Fruit fly (Drosophila melanogaster) whole organism, wandering third instar larva: ENCODE results near the gene ATP7.
A peak's percentile ranks its signal among the peaks of the same experiment; 100 is the strongest.

Source experiments
- CG32264 ChIP-seq: fragments of 200-800 bp; sonication (Bioruptor generic); optimal IDR thresholded peaks from 2 replicates; lab custom pipeline; 2016; ENCODE audit warnings: missing biosample characterization, missing genetic modification characterization
- CG9705 ChIP-seq: fragments of 200-800 bp; sonication (Bioruptor generic); optimal IDR thresholded peaks from 2 replicates; lab custom pipeline; 2018; ENCODE audit warnings: missing biosample characterization, mild to moderate bottlenecking, missing genetic modification characterization
- GATAd ChIP-seq: sonication (Bioruptor generic); optimal IDR thresholded peaks from 2 replicates; lab custom pipeline; 2016; ENCODE audit warnings: missing biosample characterization, missing genetic modification characterization
- HLH106 ChIP-seq: fragments of 200-800 bp; optimal IDR thresholded peaks from 3 replicates; lab custom pipeline; 2019; ENCODE audit warnings: missing biosample characterization, mild to moderate bottlenecking, missing genetic modification characterization, moderate library complexity
- Hnf4 ChIP-seq: fragments of 200-800 bp; sonication (Bioruptor generic); optimal IDR thresholded peaks from 2 replicates; lab custom pipeline; 2016; ENCODE audit warnings: missing biosample characterization, mild to moderate bottlenecking, missing genetic modification characterization
- Hr78 ChIP-seq: fragments of >200 bp; optimal IDR thresholded peaks from 2 replicates; lab custom pipeline; 2017; ENCODE audit warnings: missing biosample characterization, missing genetic modification characterization
- Hr83 ChIP-seq: fragments of 200-300 bp; sonication (Bioruptor generic); optimal IDR thresholded peaks from 2 replicates; lab custom pipeline; 2016; ENCODE audit warnings: missing biosample characterization, mild to moderate bottlenecking, missing genetic modification characterization, moderate library complexity; ENCODE audit not compliant: poor library complexity, severe bottlenecking
- Jra ChIP-seq: sonication (Bioruptor generic); optimal IDR thresholded peaks from 2 replicates; lab custom pipeline; 2016; ENCODE audit warnings: missing biosample characterization, missing genetic modification characterization
- Myc ChIP-seq: fragments of >200 bp; optimal IDR thresholded peaks from 2 replicates; lab custom pipeline; 2017
- N ChIP-seq: fragments of >200 bp; optimal IDR thresholded peaks from 2 replicates; lab custom pipeline; 2018; ENCODE audit warnings: missing biosample characterization, missing external identifiers, missing genetic modification characterization
- OdsH ChIP-seq: fragments of 200-800 bp; sonication (Bioruptor generic); optimal IDR thresholded peaks from 2 replicates; lab custom pipeline; 2016; ENCODE audit warnings: missing biosample characterization, mild to moderate bottlenecking, missing genetic modification characterization
- Rel ChIP-seq, 2 experiments: fragments of 200-800 bp; sonication (Bioruptor generic) in 1 of 2; optimal IDR thresholded peaks; 2 replicates in 1 of 2; 3 replicates in 1 of 2; lab custom pipeline; 2016 to 2019; ENCODE audit warnings: mild to moderate bottlenecking in 2 of 2, missing biosample characterization in 2 of 2, missing genetic modification characterization in 2 of 2, moderate library complexity in 1 of 2
- Sp1 ChIP-seq: fragments of 200-800 bp; sonication (Bioruptor generic); optimal IDR thresholded peaks from 3 replicates; lab custom pipeline; 2019; ENCODE audit warnings: missing biosample characterization, mild to moderate bottlenecking, missing genetic modification characterization, moderate library complexity
- Vsx2 ChIP-seq: fragments of 200-300, 225-300 bp; sonication (Bioruptor generic); optimal IDR thresholded peaks from 2 replicates; lab custom pipeline; 2018; ENCODE audit warnings: missing biosample characterization, missing genetic modification characterization; ENCODE audit not compliant: partially characterized antibody
- br ChIP-seq: fragments of 200-800 bp; sonication (Bioruptor generic); optimal IDR thresholded peaks from 2 replicates; lab custom pipeline; 2016; ENCODE audit warnings: missing biosample characterization, missing genetic modification characterization
- dl ChIP-seq, 2 experiments: fragments of 175-275, 200-275 bp in 1 of 2; fragments of 200-275 bp in 1 of 2; sonication (Bioruptor generic); optimal IDR thresholded peaks; lab custom pipeline; 2018; ENCODE audit warnings: mild to moderate bottlenecking in 2 of 2, missing biosample characterization in 2 of 2, missing genetic modification characterization in 2 of 2, moderate library complexity in 2 of 2; ENCODE audit not compliant: partially characterized antibody in 2 of 2, insufficient read depth in 1 of 2
- dmrt93B ChIP-seq: fragments of 200-800 bp; sonication (Bioruptor generic); optimal IDR thresholded peaks from 2 replicates; lab custom pipeline; 2018; ENCODE audit warnings: missing biosample characterization, mild to moderate bottlenecking, missing genetic modification characterization
- dsf ChIP-seq: sonication (Bioruptor generic); optimal IDR thresholded peaks from 2 replicates; lab custom pipeline; 2016; ENCODE audit warnings: missing biosample characterization, missing genetic modification characterization, borderline replicate concordance
- ey ChIP-seq: fragments of 200-800 bp; sonication (Bioruptor generic); optimal IDR thresholded peaks from 2 replicates; lab custom pipeline; 2016; ENCODE audit warnings: missing biosample characterization, missing genetic modification characterization
- foxo ChIP-seq, 2 experiments: fragments of 200-800 bp; sonication (Bioruptor generic); optimal IDR thresholded peaks; 2 replicates in 1 of 2; 3 replicates in 1 of 2; lab custom pipeline; 2016 to 2017; ENCODE audit warnings: missing biosample characterization in 2 of 2, missing genetic modification characterization in 2 of 2
- fru ChIP-seq: fragments of 200-800 bp; sonication (Bioruptor generic); optimal IDR thresholded peaks from 3 replicates; lab custom pipeline; 2016; ENCODE audit warnings: missing biosample characterization, mild to moderate bottlenecking, missing genetic modification characterization
- h ChIP-seq: fragments of 200-800 bp; sonication (Bioruptor generic); optimal IDR thresholded peaks from 3 replicates; lab custom pipeline; 2016; ENCODE audit warnings: missing biosample characterization, mild to moderate bottlenecking, missing genetic modification characterization
- jim ChIP-seq: fragments of 175-275, 200-325 bp; sonication (Bioruptor generic); optimal IDR thresholded peaks from 2 replicates; lab custom pipeline; 2016; ENCODE audit warnings: missing biosample characterization, mild to moderate bottlenecking, missing genetic modification characterization
- lola ChIP-seq: fragments of >200 bp; optimal IDR thresholded peaks from 2 replicates; lab custom pipeline; 2017; ENCODE audit warnings: missing biosample characterization, missing genetic modification characterization
- pan ChIP-seq: fragments of >200 bp; optimal IDR thresholded peaks from 2 replicates; lab custom pipeline; 2017
- psq ChIP-seq: fragments of 200-800 bp; sonication (Bioruptor generic); optimal IDR thresholded peaks from 3 replicates; lab custom pipeline; 2017; ENCODE audit warnings: missing biosample characterization, mild to moderate bottlenecking, missing genetic modification characterization, moderate library complexity
- rgr ChIP-seq: fragments of 200-800 bp; sonication (Bioruptor generic); optimal IDR thresholded peaks from 3 replicates; lab custom pipeline; 2016; ENCODE audit warnings: missing biosample characterization, mild to moderate bottlenecking, missing genetic modification characterization
- sage ChIP-seq: fragments of 200-800 bp; sonication (Bioruptor generic); optimal IDR thresholded peaks from 2 replicates; lab custom pipeline; 2016; ENCODE audit warnings: missing biosample characterization, mild to moderate bottlenecking, missing genetic modification characterization
- sv ChIP-seq: fragments of 200-800 bp; sonication (Bioruptor generic); optimal IDR thresholded peaks from 3 replicates; lab custom pipeline; 2016; ENCODE audit warnings: missing biosample characterization, missing genetic modification characterization
- tai ChIP-seq: sonication (Bioruptor generic); optimal IDR thresholded peaks from 2 replicates; lab custom pipeline; 2016; ENCODE audit warnings: missing biosample characterization, missing genetic modification characterization
- usp ChIP-seq: fragments of >200 bp; optimal IDR thresholded peaks from 2 replicates; lab custom pipeline; 2017; ENCODE audit warnings: missing biosample characterization, missing genetic modification characterization
- woc ChIP-seq: sonication (Bioruptor generic); optimal IDR thresholded peaks from 2 replicates; lab custom pipeline; 2016; ENCODE audit warnings: missing biosample characterization, mild to moderate bottlenecking, missing genetic modification characterization

Gene ATP7

dm6 chrX:11855950-11856349, 1.1 kb downstream of the ATP7 start:
- no peak for TF ChIP-seq jim (GFP tag; lab: Kevin White, UChicago)
- TF ChIP-seq Rel (GFP tag; optimal IDR thresholded peaks at IDR 0.05; lab: Kevin White, UChicago) = no peak
- peak; percentile 86 for TF ChIP-seq Rel (tag; optimal IDR thresholded peaks at IDR 0.05; lab: Kevin White, UChicago)

- no peak for TF ChIP-seq pan (lab: Kevin White, UChicago)
- no peak for TF ChIP-seq lola
- no peak for TF ChIP-seq foxo (GFP tag; optimal IDR thresholded peaks at IDR 0.05; lab: Kevin White, UChicago)
- no peak for TF ChIP-seq tai (GFP tag; lab: Kevin White, UChicago)
- TF ChIP-seq fru (GFP tag; lab: Kevin White, UChicago) = no peak
- TF ChIP-seq Hnf4 (GFP tag; lab: Kevin White, UChicago) = no peak
- no peak for TF ChIP-seq br (GFP tag; lab: Kevin White, UChicago)
- no peak for TF ChIP-seq dsf (GFP tag; lab: Kevin White, UChicago)
- TF ChIP-seq Vsx2 (GFP tag; lab: Kevin White, UChicago) = no peak
- no peak for TF ChIP-seq N (GFP tag; lab: Kevin White, UChicago)
- TF ChIP-seq woc = no peak
- no peak for TF ChIP-seq ey
- TF ChIP-seq Myc = no peak
- TF ChIP-seq jim (GFP tag; lab: Kevin White, UChicago) = no peak
- TF ChIP-seq GATAd (GFP tag; lab: Kevin White, UChicago) = no peak
- TF ChIP-seq Sp1 (GFP tag; lab: Kevin White, UChicago) = no peak
- no peak for TF ChIP-seq psq (GFP tag; lab: Kevin White, UChicago)
- no peak for TF ChIP-seq CG32264 (GFP tag; lab: Kevin White, UChicago)
- no peak for TF ChIP-seq sv (GFP tag; lab: Kevin White, UChicago)
- no peak for TF ChIP-seq Hr83
These were observed 2.0 kb downstream of the ATP7 start for dm6 chrX:11856867-11857266.

- TF ChIP-seq GATAd (GFP tag; lab: Kevin White, UChicago) (no peak), Hr83 (peak; percentile 48), br (GFP tag; lab: Kevin White, UChicago) (peak; percentile 80), Hr78 (GFP tag; lab: Kevin White, UChicago) (no peak), woc (peak; percentile 56), dl (GFP tag; optimal IDR thresholded peaks at IDR 0.05; lab: Kevin White, UChicago; ENCODE audit: insufficient read depth in 1 of 2, partially characterized antibody in 2 of 2) (no peak), sage (peak; percentile 47), fru (GFP tag; lab: Kevin White, UChicago) (peak; percentile 83), dmrt93B (GFP tag; lab: Kevin White, UChicago) (peak; percentile 61), OdsH (GFP tag; lab: Kevin White, UChicago) (peak; percentile 64), foxo (GFP tag; optimal IDR thresholded peaks at IDR 0.05; lab: Kevin White, UChicago) (peak in 1 of 2 experiments; percentile 85), rgr (peak; percentile 78), usp (no peak), lola (no peak), Jra (GFP tag; lab: Kevin White, UChicago) (peak; percentile 12), CG32264 (GFP tag; lab: Kevin White, UChicago) (peak; percentile 64), psq (GFP tag; lab: Kevin White, UChicago) (peak; percentile 52), jim (GFP tag; lab: Kevin White, UChicago) (no peak), CG9705 (peak; percentile 15), HLH106 (tag; lab: Kevin White, UChicago) (peak; percentile 87), Rel (GFP tag; optimal IDR thresholded peaks at IDR 0.05; lab: Kevin White, UChicago) (peak; percentile 34), Rel (tag; optimal IDR thresholded peaks at IDR 0.05; lab: Kevin White, UChicago) (peak; percentile 45), Sp1 (GFP tag; lab: Kevin White, UChicago) (peak; percentile 83), ey (peak; percentile 62), Hnf4 (GFP tag; lab: Kevin White, UChicago) (peak; percentile 75), h (peak; percentile 81), sv (GFP tag; lab: Kevin White, UChicago) (peak; percentile 62)
These were observed 3.0 kb downstream of the ATP7 start for dm6 chrX:11857522-11858438.
